Fruit fly (Drosophila melanogaster): ENCODE data around the gene CG11686.
A peak's percentile ranks its signal among the peaks of the same experiment; 100 is the strongest.

Gene CG11686

dm6 chr3R:13305318-13305899, 45.3 kb downstream of the CG11686 start (continued):
- peak; percentile 40 for TF ChIP-seq nom (GFP tag; optimal IDR thresholded peaks at IDR 0.05)
- peak; percentile 68 for TF ChIP-seq trem (tag; optimal IDR thresholded peaks at IDR 0.05)
- TF ChIP-seq CG12659 (GFP tag; optimal IDR thresholded peaks at IDR 0.05) = peak; percentile 22
- TF ChIP-seq CG4360 (GFP tag; IDR thresholded peaks at IDR 0.05) = no peak
- peak; percentile 23 for TF ChIP-seq CG16815 (GFP tag; optimal IDR thresholded peaks at IDR 0.05)
- no peak for TF ChIP-seq Fer1 (GFP tag; optimal IDR thresholded peaks at IDR 0.05)
- TF ChIP-seq CG8924 (tag; optimal IDR thresholded peaks at IDR 0.05) = peak; percentile 55
- TF ChIP-seq tx (GFP tag; optimal IDR thresholded peaks at IDR 0.05) = no peak
- TF ChIP-seq sim (GFP tag; IDR thresholded peaks at IDR 0.05) = no peak
- TF ChIP-seq CG10543 (GFP tag; optimal IDR thresholded peaks at IDR 0.05) = no peak
- TF ChIP-seq fru (optimal IDR thresholded peaks at IDR 0.05) = no peak
- no peak for TF ChIP-seq Neu2 (GFP tag; optimal IDR thresholded peaks at IDR 0.05; ENCODE audit: borderline replicate concordance)
- no peak for TF ChIP-seq CG17328 (GFP tag; IDR thresholded peaks at IDR 0.05)
- TF ChIP-seq sens-2 (GFP tag; IDR thresholded peaks at IDR 0.05) = no peak
- TF ChIP-seq maf-S (GFP tag; optimal IDR thresholded peaks at IDR 0.05) = no peak
- peak; percentile 22 for TF ChIP-seq CG5180 (GFP tag; optimal IDR thresholded peaks at IDR 0.05)
- no peak for TF ChIP-seq CG3838 (GFP tag; optimal IDR thresholded peaks at IDR 0.05)
- TF ChIP-seq tin (GFP tag; optimal IDR thresholded peaks at IDR 0.05) = peak; percentile 14
- TF ChIP-seq corto (GFP tag; optimal IDR thresholded peaks at IDR 0.05) = peak; percentile 17
- no peak for TF ChIP-seq CG16779 (GFP tag; IDR thresholded peaks at IDR 0.05)
- peak; percentile 78 for TF ChIP-seq CG15601 (tag; optimal IDR thresholded peaks at IDR 0.05)
- TF ChIP-seq CoRest (tag; optimal IDR thresholded peaks at IDR 0.05) = peak; percentile 72
- TF ChIP-seq insv (GFP tag; optimal IDR thresholded peaks at IDR 0.05) = no peak
- peak; percentile 57 for TF ChIP-seq CG9727 (GFP tag; optimal IDR thresholded peaks at IDR 0.05)
- no peak for TF ChIP-seq ac (GFP tag; optimal IDR thresholded peaks at IDR 0.05)
- peak; percentile 85 for TF ChIP-seq CG18262 (tag; optimal IDR thresholded peaks at IDR 0.05)
- no peak for TF ChIP-seq zf30C (GFP tag; optimal IDR thresholded peaks at IDR 0.05)
- TF ChIP-seq CG17829 (tag; optimal IDR thresholded peaks at IDR 0.05) = peak; percentile 68
- no peak for TF ChIP-seq CG17186 (GFP tag; optimal IDR thresholded peaks at IDR 0.05)
- no peak for TF ChIP-seq Dip3 (GFP tag; optimal IDR thresholded peaks at IDR 0.05)
- TF ChIP-seq CG30403 (GFP tag; optimal IDR thresholded peaks at IDR 0.05) = peak; percentile 48
- no peak for TF ChIP-seq CG7786 (GFP tag; optimal IDR thresholded peaks at IDR 0.05)
- TF ChIP-seq CG10462 (GFP tag; optimal IDR thresholded peaks at IDR 0.05) = no peak
- TF ChIP-seq sc (optimal IDR thresholded peaks at IDR 0.05) = no peak
- TF ChIP-seq sc (GFP tag; optimal IDR thresholded peaks at IDR 0.05) = peak; percentile 61
- TF ChIP-seq Nf-YB (GFP tag; optimal IDR thresholded peaks at IDR 0.05) = peak; percentile 52
- TF ChIP-seq CG34224 (GFP tag; IDR thresholded peaks at IDR 0.05; ENCODE audit: partially characterized antibody) = no peak
- peak; percentile 32; the same call in 1 of the 3 replicates for TF ChIP-seq zfh1 (GFP tag; IDR thresholded peaks at IDR 0.05)
- TF ChIP-seq rib (GFP tag; IDR thresholded peaks at IDR 0.05) = no peak
- TF ChIP-seq gsb-n (tag; optimal IDR thresholded peaks at IDR 0.05) = peak; percentile 73
- TF ChIP-seq dmrt99B (tag; optimal IDR thresholded peaks at IDR 0.05) = peak; percentile 68
- TF ChIP-seq gem (tag; optimal IDR thresholded peaks at IDR 0.05) = peak; percentile 82
- TF ChIP-seq CG15696 (tag; optimal IDR thresholded peaks at IDR 0.05) = no peak
- TF ChIP-seq CG12236 (GFP tag; optimal IDR thresholded peaks at IDR 0.05) = no peak
- TF ChIP-seq Dp (GFP tag; optimal IDR thresholded peaks at IDR 0.05) = no peak
- peak; percentile 79 for TF ChIP-seq dmrt11E (tag; optimal IDR thresholded peaks at IDR 0.05)
- TF ChIP-seq CG17802 (tag; optimal IDR thresholded peaks at IDR 0.05) = peak; percentile 21
- peak in 1 of 2 experiments; percentile 45 for TF ChIP-seq Eip74EF (GFP tag; optimal IDR thresholded peaks at IDR 0.05)
- TF ChIP-seq B-H1 (GFP tag; IDR thresholded peaks at IDR 0.05) = no peak
- TF ChIP-seq twi (tag; optimal IDR thresholded peaks at IDR 0.05) = peak; percentile 15

Data from whole organism, embryonic.